Worm (Caenorhabditis elegans): ENCODE data around the gene D1086.6.

ce11 chrV:14090309-14090967, 10.8 kb downstream of the D1086.6 start, which contains the start of the genes D1086.5 and him-5:
- no peak for TF ChIP-seq ama-1 (optimal IDR thresholded peaks at IDR 0.05)
- TF ChIP-seq tbx-37 (GFP tag; conservative IDR thresholded peaks at IDR 0.05): no peak
- TF ChIP-seq B0310.2 (tag; optimal IDR thresholded peaks at IDR 0.05): no peak
- TF ChIP-seq flt-1 (GFP tag; IDR thresholded peaks at IDR 0.05): no peak
- no peak for TF ChIP-seq sea-1 (GFP tag; conservative IDR thresholded peaks at IDR 0.05)
- no peak for TF ChIP-seq ceh-36 (tag; optimal IDR thresholded peaks at IDR 0.05)
- no peak for TF ChIP-seq ceh-13 (GFP tag; optimal IDR thresholded peaks at IDR 0.05)
- no peak for TF ChIP-seq ets-7 (tag; optimal IDR thresholded peaks at IDR 0.05)
- no peak for TF ChIP-seq scrt-1 (GFP tag; IDR thresholded peaks at IDR 0.05)
- no peak for TF ChIP-seq hmg-4 (GFP tag; optimal IDR thresholded peaks at IDR 0.05)

All from whole organism, early embryonic.